Fruit fly (Drosophila melanogaster): ENCODE data around the gene CG31882.

CG31882 gene

DNA sequence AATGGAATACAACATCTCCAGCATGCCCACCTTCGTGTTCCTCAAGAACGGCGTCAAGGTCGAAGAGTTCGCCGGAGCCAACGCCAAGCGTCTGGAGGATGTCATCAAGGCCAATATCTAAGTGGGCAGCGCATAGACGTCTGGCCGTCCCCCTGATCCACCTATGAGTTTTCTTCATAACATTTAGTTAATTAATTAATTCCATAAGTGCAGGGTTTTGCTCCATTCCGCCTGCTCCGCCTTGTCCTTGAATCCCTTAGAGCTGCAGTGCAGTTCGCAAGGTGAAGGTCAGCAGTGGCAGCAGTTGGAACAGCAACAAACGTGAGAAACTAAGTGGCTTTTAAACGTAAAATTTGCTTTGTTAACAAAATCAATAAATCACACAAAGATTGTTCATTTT, 9.5 kb downstream of the CG31882 start:
- TF ChIP-seq CG17801 (GFP tag; optimal IDR thresholded peaks at IDR 0.05; ENCODE audit: partially characterized antibody), result no peak

DNA sequence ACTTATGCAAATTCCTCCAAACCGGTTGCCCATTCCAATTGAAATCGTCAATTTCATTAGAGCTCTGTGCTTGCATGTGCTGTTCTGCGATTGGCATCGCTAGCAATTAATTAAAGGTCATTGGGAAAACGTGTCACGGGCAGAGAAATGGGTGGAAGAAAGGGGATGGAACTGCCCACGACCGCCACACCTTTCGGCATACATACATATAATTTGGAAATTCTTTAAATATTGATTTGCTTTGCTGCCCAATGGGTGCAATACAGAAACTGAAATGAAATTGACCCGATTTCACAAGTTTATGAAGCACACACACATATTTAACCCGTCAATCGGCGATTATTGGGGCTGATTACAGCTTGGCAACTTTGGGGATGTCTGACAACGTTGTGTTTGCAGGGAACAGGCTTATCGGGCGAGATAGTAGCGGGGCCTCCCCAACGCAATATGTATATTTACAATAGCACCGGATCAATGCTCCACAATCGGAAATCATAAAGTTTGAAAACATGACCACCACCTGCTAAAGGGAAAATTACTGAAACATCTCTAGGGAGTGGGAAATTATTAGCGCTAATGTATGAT, 10.3 kb downstream of the CG31882 start:
- no peak for TF ChIP-seq CG17801 (GFP tag; optimal IDR thresholded peaks at IDR 0.05; ENCODE audit: partially characterized antibody)

DNA sequence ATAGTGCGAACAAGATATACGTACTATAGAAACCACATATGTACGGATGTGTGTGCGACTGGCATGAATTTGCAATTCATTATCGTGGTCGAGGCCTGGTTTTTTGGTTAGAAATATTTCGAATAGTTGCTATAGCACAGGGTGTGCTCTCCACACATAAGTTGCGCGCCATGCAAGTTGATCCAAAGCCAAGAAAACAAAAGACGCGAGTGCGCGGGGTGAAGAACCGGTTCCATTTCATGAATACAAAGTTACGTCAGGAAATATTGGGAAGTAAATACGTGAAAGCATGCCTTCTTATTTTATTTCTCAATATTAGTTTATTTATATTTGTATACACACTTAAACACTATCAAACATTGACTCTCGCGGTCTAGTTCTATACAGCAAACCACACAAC, 11.2 kb downstream of the CG31882 start:
- no peak for TF ChIP-seq CG17801 (GFP tag; optimal IDR thresholded peaks at IDR 0.05; ENCODE audit: partially characterized antibody)

DNA sequence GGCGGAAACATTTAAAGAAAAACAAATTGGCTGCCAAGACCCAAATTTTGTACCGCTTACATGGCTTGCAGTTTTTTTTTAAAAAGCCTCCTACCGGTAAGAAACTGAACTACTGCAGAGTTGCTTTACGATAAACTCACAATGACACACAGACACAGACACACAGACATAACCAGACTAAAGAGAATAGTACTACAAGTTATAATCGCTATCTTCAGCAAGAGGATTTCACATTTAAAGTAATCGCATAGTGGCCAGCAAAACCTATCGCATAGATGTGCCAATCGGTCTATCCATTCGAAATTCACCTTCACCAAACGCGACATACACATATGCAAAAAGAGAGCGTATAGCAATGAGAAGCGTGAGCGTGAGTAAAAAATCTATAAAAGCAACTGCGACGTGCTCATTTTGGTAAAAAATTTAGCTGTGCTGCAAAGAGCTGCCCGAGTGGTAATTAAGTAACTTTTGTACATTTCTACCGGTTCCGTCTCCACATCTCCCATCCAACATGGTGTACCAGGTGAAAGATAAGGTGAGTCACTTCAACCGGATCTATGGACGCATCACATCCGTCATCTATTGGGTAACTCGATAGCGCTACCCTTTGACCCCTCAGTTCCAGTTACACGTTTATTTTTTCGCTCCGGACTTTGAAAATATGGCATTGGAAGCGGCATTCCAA, 11.9 kb downstream of the CG31882 start, which contains the start of gene Trx2:
TSS of gene Trx2 (plus strand) at position 161 of the 685 bp plus-strand sequence.
- TF ChIP-seq CG17801 (GFP tag; optimal IDR thresholded peaks at IDR 0.05; ENCODE audit: partially characterized antibody), result peak; percentile 36

DNA sequence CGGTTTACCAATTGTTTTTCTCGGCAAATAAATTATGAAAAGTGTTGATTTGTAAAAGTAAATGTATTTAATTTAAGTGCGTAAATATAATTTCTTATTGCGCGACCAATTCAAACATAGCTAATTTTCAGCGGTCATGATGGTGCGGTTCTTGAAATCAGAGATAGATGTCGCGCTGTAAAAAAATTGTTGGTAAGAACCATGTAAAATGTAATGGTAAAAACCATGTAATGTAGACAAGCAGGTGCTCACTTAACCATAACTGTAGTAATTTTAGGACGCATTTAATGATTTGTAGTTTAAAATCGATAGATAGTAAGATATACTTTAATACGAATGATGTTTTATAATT, 12.5 kb downstream of the CG31882 start:
- TF ChIP-seq CG17801 (GFP tag; optimal IDR thresholded peaks at IDR 0.05; ENCODE audit: partially characterized antibody), result no peak

DNA sequence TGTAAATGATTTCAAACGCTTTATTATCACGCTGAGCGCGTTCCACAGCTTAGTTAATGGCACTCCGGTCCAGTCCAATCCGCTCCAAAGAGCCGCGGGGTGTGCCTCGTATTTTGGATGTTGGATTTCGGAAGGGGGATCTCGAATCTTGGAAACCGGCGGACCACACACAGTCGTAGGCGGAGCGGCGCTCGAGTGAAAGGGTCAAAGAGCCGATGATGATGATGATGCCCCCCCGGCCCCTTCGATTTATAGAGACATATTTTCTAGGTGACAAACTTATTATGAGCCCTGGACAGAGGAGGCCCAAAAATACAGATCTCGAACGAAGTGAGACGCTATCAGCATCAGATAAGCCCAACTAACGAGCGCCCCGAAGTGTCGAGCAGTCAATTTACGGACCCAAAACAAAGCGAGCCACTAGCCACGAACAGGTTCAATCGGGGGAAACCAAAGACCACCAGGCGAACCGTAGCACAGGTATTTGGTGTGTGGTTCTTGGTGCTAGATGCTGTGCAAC, 15.7 kb downstream of the CG31882 start:
- TF ChIP-seq CG17801 (GFP tag; optimal IDR thresholded peaks at IDR 0.05; ENCODE audit: partially characterized antibody), result no peak

DNA sequence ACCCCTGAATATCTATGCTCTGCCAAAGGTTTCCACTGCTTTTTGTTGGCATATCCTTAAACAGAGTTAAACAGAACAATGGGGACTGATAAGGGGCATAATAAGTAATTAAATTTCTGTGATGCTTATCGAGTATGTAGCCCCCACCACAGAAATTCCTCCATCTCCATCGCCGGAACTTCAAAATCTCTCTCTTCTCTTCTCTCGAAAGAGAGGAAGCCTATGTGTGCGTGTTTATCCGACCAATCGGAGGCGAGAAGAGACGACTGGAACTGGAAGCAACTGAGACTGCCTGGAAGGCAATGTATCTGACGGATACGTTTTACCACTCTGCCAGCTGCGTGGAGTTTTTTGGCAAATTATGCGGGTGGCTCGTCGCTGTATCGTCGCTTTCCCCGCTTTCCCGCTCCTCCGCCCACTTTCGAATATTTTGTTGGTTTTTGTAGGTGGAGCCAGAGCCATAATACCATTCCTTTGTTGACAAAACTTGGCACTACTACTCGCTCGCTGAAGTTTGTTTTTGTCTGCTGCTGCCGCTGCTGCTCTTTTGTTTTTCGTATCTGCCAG, 17.0 kb downstream of the CG31882 start, which contains the start of gene gcm2:
TSS of gene gcm2 (plus strand) at position 566 of the 567 bp plus-strand sequence.
- TF ChIP-seq CG17801 (GFP tag; optimal IDR thresholded peaks at IDR 0.05; ENCODE audit: partially characterized antibody), result no peak

DNA sequence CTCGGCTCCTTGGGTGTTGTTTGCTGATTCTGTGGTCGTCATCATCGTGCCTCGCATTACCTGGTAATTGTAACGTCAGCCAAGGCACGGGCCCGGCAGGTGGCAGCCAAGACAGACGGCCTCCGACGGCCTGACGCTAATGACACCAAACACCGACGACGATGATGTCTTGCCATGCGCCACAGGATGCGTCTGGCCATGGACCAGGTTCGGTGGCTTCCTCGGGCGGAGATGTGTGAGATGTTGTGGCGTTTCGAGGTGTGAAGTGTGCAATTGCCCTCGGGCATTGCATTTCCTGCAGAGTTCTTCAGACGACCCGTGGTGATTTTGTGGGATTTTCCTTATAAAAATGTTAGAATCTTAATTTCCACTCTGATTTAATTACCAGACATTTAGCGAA, 23.0 kb downstream of the CG31882 start:
- no peak for TF ChIP-seq CG17801 (GFP tag; optimal IDR thresholded peaks at IDR 0.05; ENCODE audit: partially characterized antibody)

DNA sequence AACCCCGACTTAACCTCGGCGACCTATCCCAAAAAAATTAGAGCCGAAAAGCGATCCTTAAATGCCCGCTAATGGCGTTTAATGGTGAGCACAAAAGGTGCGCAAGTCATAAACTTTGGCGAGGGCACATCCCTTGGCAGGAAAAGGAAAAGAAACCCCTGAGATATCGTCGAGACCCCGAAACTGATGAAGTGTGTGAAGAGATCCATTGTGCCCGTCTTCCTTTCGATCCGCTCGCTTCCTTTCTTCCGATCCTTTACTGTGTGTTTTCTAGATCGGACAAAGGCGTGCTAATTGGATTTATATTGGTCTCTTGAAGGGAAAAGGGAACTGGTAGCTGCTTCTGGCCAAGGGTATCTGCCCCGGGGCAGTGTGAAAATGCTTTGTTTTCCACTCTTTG, 23.9 kb downstream of the CG31882 start:
- TF ChIP-seq CG17801 (GFP tag; optimal IDR thresholded peaks at IDR 0.05; ENCODE audit: partially characterized antibody), result no peak

DNA sequence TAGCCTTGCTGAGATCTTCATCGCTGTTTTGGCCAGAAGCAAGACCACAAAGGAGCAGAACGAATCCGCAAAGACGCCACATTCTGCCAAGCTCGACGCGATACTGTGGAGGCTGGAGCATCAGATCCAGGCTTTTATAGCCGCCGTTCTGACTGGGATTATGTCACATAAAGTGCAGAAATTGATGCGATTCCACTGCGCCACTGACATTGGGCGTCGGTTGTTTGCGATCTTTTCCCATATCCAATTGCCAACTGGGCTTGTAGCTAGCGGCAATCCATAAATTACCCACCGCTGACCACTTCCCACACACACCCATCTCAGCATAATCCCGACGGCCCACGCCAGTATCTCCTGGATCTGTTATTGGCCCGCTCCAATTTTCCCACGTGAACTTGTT, 24.3 kb downstream of the CG31882 start, which contains the start of gene CG4382:
TSS of gene CG4382 (minus strand) at position 101 of the 400 bp plus-strand sequence.
- TF ChIP-seq CG17801 (GFP tag; optimal IDR thresholded peaks at IDR 0.05; ENCODE audit: partially characterized antibody), result no peak

DNA sequence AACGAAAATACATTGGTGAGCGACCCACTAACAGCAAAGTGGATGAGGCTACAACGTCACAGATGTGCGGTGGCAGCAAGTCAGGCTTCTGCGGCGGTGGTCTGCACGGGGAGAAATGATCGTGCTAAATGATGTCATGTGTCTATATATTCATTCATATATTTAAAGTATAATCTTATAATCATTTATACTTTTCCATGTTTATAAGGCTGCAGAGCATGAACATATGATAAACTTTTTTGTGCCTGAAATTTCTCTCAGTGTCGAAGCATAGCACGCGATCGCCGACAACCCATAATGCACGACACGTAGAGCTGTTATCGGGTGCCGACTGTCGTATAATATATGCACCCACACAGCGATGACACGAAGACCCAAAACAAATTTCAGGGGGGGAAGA, 26.7 kb downstream of the CG31882 start:
- no peak for TF ChIP-seq CG17801 (GFP tag; optimal IDR thresholded peaks at IDR 0.05; ENCODE audit: partially characterized antibody)

DNA sequence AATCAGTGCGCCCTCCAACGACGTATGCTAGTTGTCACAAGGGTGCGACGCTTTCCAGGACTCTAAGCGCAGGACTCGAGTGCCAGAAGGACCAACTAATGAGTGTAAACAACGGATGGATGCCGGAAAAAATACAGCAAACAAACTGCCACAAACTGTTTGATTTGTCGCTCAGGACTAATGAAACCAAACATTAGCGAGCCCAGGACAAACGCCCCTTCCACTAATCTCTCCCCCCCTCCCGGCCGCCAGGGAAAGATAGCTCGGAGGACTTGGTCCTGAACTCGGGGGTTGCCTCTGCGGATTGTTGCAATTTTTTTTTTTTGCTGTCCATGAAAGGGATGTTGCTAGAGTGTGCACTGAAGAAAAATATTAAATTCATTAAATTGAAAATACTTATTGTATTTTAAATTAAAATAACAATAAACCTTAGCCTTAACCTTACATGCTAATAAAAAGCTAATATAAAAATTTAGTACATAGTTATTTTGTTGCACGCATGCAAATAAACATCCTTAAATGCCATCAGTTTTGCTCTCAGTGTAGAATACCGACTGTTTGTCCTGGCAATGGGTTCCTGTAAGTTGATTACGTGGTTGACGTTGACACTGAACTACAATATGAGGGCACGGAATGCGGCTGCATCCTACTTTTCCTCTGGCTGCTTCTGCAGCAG, 30.3 kb downstream of the CG31882 start:
- no peak for TF ChIP-seq CG17801 (GFP tag; optimal IDR thresholded peaks at IDR 0.05; ENCODE audit: partially characterized antibody)

DNA sequence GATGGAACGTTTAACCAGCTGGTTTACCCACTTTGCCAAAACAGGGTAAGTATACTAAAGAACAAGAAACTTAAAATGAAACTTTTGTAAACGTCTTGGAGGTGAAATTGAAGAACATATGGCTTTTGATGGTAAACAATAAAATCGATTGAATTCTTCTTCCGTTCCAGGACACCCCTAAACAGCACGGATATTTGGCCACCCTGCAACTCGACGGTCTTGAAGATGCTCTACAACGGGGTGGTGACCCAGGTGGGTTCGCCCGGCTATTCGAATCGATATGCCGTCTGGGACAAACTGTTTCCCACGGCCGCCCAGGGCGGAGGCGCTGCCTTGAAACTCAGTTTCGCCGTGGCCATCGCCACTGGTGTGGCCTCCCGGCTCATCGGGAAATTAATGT, 33.9 kb downstream of the CG31882 start:
- no peak for TF ChIP-seq CG17801 (GFP tag; optimal IDR thresholded peaks at IDR 0.05; ENCODE audit: partially characterized antibody)

DNA sequence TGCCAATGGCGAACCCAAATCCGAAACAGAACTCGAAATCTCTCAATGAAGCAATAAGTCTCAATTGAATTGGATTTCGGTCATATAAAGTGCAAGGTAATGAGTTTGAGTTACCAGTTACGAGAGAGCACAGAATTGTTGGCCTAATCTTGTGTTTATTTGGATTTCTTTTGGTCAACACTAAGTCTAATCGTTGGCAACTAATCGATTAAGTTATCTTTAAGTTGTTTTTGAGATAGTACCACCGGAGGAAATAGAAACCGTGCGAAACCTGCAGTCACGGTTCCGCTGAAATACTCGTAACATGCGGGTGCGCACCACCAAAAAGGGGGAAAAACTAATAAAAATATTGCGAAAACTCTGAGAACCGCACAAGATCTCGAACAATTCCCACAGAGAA, 35.9 kb downstream of the CG31882 start, which contains the start of gene CG3841:
TSS of gene CG3841 (plus strand) at position 301 of the 400 bp plus-strand sequence.
- TF ChIP-seq CG17801 (GFP tag; optimal IDR thresholded peaks at IDR 0.05; ENCODE audit: partially characterized antibody), result no peak

DNA sequence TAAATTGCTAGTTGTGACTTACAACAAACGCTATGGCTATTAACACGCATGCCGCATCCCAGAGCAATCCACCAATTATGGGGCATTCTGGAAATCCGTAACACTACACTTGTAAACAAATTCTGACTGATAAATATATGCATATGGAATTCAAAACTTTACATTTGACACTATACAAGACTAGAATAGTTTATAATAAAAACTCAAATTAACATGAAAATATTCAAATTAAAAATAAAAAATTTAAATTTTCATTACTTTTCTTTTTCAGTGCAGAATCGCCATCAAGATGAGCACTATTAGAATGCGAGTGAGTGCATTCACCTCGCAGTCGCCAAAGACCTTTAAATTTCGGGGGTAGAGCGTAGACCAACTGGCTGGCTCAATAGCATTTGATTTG, 39.1 kb downstream of the CG31882 start:
- no peak for TF ChIP-seq CG17801 (GFP tag; optimal IDR thresholded peaks at IDR 0.05; ENCODE audit: partially characterized antibody)
